Worm (Caenorhabditis elegans) whole organism, L1 larva: ENCODE results near the gene srh-42.

Source experiments
- F16B12.6 ChIP-seq: fragments of 150-350 bp; optimal IDR thresholded peaks from 2 replicates; lab custom pipeline; 2014; ENCODE audit warnings: missing biosample characterization, missing genetic modification characterization
- aly-2 ChIP-seq: fragments of 150-350 bp; optimal IDR thresholded peaks from 2 replicates; lab custom pipeline; 2014; ENCODE audit warnings: missing biosample characterization, missing genetic modification characterization
- lir-3 ChIP-seq: sonication (generic microtip); optimal IDR thresholded peaks from 2 replicates; lab custom pipeline; 2016; ENCODE audit warnings: mild to moderate bottlenecking, missing genetic modification characterization, moderate library complexity, missing compliant biosample characterization; ENCODE audit not compliant: poor library complexity
- rnt-1 ChIP-seq: sonication (generic microtip); optimal IDR thresholded peaks from 2 replicates; lab custom pipeline; 2016; ENCODE audit warnings: mild to moderate bottlenecking, missing genetic modification characterization, moderate library complexity, missing compliant biosample characterization
- ztf-11 ChIP-seq, 2 experiments: sonication (generic microtip); optimal IDR thresholded peaks; 2 replicates each; lab custom pipeline; 2016 to 2017; ENCODE audit warnings: missing genetic modification characterization in 2 of 2, missing biosample characterization in 1 of 2, missing compliant biosample characterization in 1 of 2

DNA sequence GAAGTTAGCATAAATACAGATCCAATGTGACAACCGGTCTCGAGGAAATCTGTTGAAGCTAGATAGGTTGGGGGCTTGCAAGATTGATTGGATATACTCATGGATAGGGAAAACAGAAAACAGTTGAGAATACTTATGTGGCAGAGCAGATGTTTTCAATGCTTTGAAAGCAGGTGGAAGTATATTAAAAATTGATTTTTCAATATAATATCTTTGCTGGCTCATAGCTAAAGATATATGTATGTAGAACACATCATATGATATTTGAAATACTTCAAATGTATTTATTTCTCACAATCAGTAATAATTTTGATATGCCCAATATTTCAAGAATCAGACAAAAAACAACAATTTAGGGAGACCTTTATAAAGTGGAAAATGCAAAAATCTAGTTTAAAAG is 1.6 kb downstream of the srh-42 start, which contains the start of gene srh-41:
- TF ChIP-seq F16B12.6 (tag; lab: Kevin White, UChicago), result no peak
- TF ChIP-seq lir-3, result no peak
- TF ChIP-seq ztf-11 (tag; optimal IDR thresholded peaks at IDR 0.05; lab: Kevin White, UChicago), result no peak
- no peak for TF ChIP-seq rnt-1 (tag; lab: Kevin White, UChicago)
- no peak for TF ChIP-seq aly-2 (tag; lab: Kevin White, UChicago)
